Worm (Caenorhabditis elegans): Measurements from ENCODE around the gene ZK1240.5.

DNA sequence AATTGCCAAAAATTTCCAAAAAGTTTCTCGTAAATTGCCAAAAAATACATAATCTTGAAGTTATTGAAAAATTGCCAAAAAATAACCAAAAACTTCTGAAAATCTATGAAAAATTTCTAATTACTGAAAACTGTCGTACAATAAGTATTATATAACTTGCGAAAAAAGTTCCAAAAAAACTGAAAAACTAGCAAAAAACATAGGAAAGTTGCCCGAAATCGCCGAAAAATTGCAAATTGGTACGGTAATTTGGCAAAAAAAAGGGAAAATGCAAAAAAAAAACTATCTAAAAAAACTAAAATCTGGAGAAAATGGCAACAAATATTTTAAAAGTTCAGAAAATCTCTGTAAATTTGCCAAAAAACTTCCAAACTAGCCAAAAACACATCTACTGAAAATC is 23.8 kb upstream of the ZK1240.5 start, which contains the start of gene enri-1:
- TF ChIP-seq hmg-4 (GFP tag; optimal IDR thresholded peaks at IDR 0.05): no peak
- TF ChIP-seq flt-1 (GFP tag; IDR thresholded peaks at IDR 0.05): no peak
- no peak for TF ChIP-seq ama-1 (optimal IDR thresholded peaks at IDR 0.05)
- TF ChIP-seq ceh-13 (GFP tag; optimal IDR thresholded peaks at IDR 0.05): no peak
- no peak for TF ChIP-seq ets-7 (tag; optimal IDR thresholded peaks at IDR 0.05)
- TF ChIP-seq aly-1 (tag; optimal IDR thresholded peaks at IDR 0.05): no peak
- TF ChIP-seq sea-1 (GFP tag; conservative IDR thresholded peaks at IDR 0.05): no peak
- TF ChIP-seq tbx-11 (GFP tag; IDR thresholded peaks at IDR 0.05): no peak
